Worm (Caenorhabditis elegans): ENCODE results near the gene cest-9.2.

- TF ChIP-seq nhr-12 (tag; optimal IDR thresholded peaks at IDR 0.05) = no peak
- TF ChIP-seq snpc-4 (tag; optimal IDR thresholded peaks at IDR 0.05) = no peak
- TF ChIP-seq pha-4 (tag; optimal IDR thresholded peaks at IDR 0.05) = no peak
- TF ChIP-seq ceh-39 (tag; optimal IDR thresholded peaks at IDR 0.05) = no peak
- TF ChIP-seq ces-1 (GFP tag; optimal IDR thresholded peaks at IDR 0.05) = no peak
- no peak for TF ChIP-seq nhr-76 (tag; optimal IDR thresholded peaks at IDR 0.05)
- no peak for TF ChIP-seq nhr-237 (tag; optimal IDR thresholded peaks at IDR 0.05)
- no peak for TF ChIP-seq ztf-11 (tag; optimal IDR thresholded peaks at IDR 0.05)
- TF ChIP-seq elt-3 (tag; optimal IDR thresholded peaks at IDR 0.05) = no peak
Observed at ce11 chrX:12241457-12241856, 19.5 kb downstream of the cest-9.2 start, which contains the start of gene cest-3.
